Worm (Caenorhabditis elegans) whole organism, dauer: ENCODE measurements around the gene dgat-2.

Experiments used
- unc-62 ChIP-seq: sonication (generic microtip); optimal IDR thresholded peaks from 2 replicates; lab custom pipeline; 2017; ENCODE audit warnings: missing biosample characterization, missing genetic modification reagents, missing genetic modification characterization

The dgat-2 gene

ce11 chrV:17668531-17668930 is 8.4 kb downstream of the dgat-2 start, which contains the start of gene str-89:
str-89 (plus strand) TSS chrV:17668831.
- no peak for TF ChIP-seq unc-62 (GFP tag; lab: Kevin White, UChicago)

ce11 chrV:17673343-17673742 is 13.2 kb downstream of the dgat-2 start, which contains the start of gene str-93:
str-93 (minus strand) TSS chrV:17673443.
- no peak for TF ChIP-seq unc-62 (GFP tag; lab: Kevin White, UChicago)

- no peak for TF ChIP-seq unc-62 (GFP tag; lab: Kevin White, UChicago)
These were observed 16.4 kb downstream of the dgat-2 start, which contains the start of gene str-92 for ce11 chrV:17676553-17676952. str-92 (minus strand) TSS chrV:17676653.

DNA sequence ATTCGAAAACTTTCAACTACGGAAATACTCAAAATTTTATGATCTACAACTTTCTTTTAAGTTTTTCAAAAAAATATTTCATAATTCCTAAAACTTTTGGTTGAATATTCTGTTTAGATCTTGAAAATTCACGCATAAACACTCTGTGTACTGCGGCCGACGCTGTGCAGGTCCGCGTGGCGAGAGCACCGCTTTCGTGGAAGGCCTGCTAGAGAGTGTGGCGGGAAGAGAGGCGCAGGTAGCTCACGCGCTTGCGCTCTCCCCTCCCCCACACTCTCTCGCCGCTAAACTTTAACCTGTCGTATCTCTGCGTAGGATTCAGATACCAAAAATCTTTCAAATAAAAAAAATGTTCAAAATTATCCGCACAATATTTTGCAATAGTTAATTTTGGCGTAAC is 23.2 kb downstream of the dgat-2 start:
- TF ChIP-seq unc-62 (GFP tag; lab: Kevin White, UChicago) = no peak

DNA sequence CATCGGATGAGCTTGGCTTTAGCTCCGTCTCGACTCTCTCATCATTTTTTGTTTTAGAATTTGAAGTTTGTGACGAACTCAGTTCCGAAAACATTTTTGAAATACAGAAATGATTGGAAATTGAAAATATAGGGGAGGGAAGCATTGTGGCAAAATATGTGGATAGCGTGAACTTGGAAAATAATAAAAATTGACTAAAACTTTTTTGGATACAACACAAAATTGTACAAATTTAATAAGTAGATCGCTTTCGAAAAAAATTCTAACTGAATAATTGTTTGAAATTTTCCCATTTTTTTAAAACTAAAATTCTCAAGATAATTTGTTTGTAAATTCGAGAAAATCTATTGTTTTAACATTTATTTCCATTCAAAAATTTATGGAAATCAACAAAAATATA is 23.7 kb downstream of the dgat-2 start, which contains the start of gene F59A1.15:
TSS of gene F59A1.15 (minus strand) at position 101 of the 400 bp plus-strand sequence.
- TF ChIP-seq unc-62 (GFP tag; lab: Kevin White, UChicago) = no peak

ce11 chrV:17684857-17685256 is 24.8 kb downstream of the dgat-2 start, which contains the start of the genes F59A1.16 and F59A1.6:
F59A1.16 (minus strand) TSS chrV:17684957.
F59A1.6 (plus strand) TSS chrV:17685141.
- no peak for TF ChIP-seq unc-62 (GFP tag; lab: Kevin White, UChicago)

DNA sequence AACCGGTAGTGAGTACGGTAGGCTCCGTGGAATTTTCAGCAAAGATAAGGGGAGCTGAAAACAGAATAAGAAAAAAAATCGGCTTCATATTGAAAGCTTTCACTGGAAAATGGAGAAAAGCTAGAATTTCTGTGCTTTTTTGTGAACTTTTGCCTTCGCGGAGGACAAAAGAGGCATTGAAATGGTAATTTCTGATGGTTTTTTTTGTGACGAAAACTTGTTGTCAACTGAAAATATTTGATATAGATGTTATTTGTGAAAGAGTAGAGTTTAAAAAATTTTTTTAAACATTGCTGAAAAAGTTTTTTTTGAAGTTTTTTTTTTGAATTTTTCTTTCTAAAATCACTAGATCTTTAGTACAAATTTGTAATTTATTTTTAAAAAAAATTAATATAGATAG is 26.7 kb downstream of the dgat-2 start, which contains the start of gene F59A1.18:
TSS of gene F59A1.18 (minus strand) at position 101 of the 400 bp plus-strand sequence.
- TF ChIP-seq unc-62 (GFP tag; lab: Kevin White, UChicago) = no peak

DNA sequence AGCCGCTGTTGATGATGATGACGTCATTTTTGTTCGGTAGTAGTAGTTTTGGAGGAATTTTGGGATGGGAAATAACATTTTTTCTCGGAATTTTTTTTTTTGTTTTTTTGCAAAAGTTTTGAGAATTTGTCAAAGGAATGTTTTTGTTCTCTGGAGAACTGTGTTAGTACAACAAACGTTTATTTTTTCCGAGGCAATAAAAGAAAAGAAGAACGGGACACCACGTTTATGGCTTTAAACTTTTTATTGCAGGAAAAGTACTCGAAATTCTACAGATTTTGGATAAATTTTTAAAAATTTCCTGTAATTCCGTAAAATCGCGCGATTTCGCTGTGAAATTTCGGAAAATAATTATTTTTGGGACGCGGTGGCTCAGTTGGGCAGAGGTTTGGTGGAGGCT is 30.8 kb downstream of the dgat-2 start, which contains the start of gene F59A1.13:
TSS of gene F59A1.13 (minus strand) at position 101 of the 400 bp plus-strand sequence.
- no peak for TF ChIP-seq unc-62 (GFP tag; lab: Kevin White, UChicago)

- TF ChIP-seq unc-62 (GFP tag; lab: Kevin White, UChicago) = no peak
These were observed 34.2 kb downstream of the dgat-2 start for ce11 chrV:17694260-17694659.

ce11 chrV:17695802-17696201 is 35.7 kb downstream of the dgat-2 start, which contains the start of gene Y26G10.1:
Y26G10.1 (minus strand) TSS chrV:17695902.
- TF ChIP-seq unc-62 (GFP tag; lab: Kevin White, UChicago) = no peak

ce11 chrV:17696753-17697152 is 36.6 kb downstream of the dgat-2 start, which contains the start of gene spp-29:
spp-29 (minus strand) TSS chrV:17696853.
- no peak for TF ChIP-seq unc-62 (GFP tag; lab: Kevin White, UChicago)

DNA sequence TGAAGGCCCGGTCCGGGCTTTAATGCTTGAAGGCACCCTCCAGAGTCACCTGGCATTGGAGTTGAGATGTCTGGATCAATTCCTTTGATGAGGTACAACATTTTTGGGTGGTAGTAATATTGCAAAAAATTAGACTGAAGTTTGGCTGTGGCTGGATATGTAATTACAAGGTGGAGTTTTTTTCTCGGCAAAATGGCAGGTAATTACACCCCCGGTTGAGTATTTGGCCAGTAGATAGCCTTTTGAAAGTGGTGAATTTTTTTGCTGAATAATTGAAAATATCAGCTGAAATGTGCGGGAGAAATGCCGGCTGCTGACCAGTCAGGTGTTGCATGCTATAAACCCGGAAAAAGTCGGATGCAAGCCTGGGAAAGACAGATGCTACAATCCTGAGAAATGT is 39.0 kb downstream of the dgat-2 start, which contains the start of gene Y26G10.4:
TSS of gene Y26G10.4 (minus strand) at position 101 of the 400 bp plus-strand sequence.
- no peak for TF ChIP-seq unc-62 (GFP tag; lab: Kevin White, UChicago)

DNA sequence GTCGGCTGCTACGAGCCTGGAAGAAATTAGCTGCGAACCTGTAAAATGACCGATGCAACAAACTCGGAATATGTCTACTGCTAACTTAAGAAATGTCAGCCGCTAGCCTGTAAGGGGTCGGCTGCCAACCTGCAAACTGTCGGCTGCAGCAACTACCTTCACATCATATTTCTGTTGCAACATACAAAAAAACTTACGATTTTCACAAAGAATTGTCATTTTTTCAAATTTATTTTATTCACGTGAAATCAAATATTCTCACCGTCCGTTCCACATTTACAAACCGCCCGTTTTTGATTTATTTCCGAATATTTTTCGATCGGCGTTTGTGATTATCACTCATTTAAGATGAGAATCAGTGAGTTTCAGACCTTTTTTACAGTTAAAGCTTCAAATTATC is 39.6 kb downstream of the dgat-2 start, which contains the start of gene Y26G10.6:
TSS of gene Y26G10.6 (plus strand) at position 301 of the 400 bp plus-strand sequence.
- no peak for TF ChIP-seq unc-62 (GFP tag; lab: Kevin White, UChicago)

DNA sequence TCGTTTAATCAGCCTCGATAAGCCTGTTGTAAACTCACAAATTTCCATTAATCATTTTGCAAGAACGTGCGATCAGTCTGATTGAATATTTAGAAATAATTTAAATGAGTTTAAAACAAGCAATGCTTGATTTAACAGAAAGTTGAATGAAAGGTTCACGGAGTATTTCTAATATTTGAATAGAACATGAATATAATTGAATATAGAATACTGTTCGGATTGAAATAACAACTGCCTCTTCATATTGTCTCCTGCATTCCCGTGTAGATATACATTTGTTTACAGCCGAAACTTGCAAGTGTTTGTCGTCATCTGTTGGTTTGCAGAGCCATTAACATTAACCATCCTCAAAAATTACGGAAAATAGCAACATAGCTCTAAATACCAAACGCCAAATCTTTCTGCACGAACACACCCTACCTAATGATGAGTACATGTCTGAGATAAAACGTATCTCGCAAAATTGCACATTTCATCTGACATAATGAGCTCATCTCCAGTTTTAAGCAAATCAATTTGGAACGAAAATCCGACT is 40.7 kb downstream of the dgat-2 start, which contains the start of the genes Y26G10.5 and srh-32:
TSS of gene Y26G10.5 (minus strand) at position 101 of the 535 bp plus-strand sequence.
TSS of gene srh-32 (plus strand) at position 485 of the 535 bp plus-strand sequence.
- TF ChIP-seq unc-62 (GFP tag; lab: Kevin White, UChicago) = no peak

ce11 chrV:17705814-17706213 is 45.7 kb downstream of the dgat-2 start, which contains the start of gene W06D12.6:
W06D12.6 (plus strand) TSS chrV:17706114.
- TF ChIP-seq unc-62 (GFP tag; lab: Kevin White, UChicago) = no peak

- TF ChIP-seq unc-62 (GFP tag; lab: Kevin White, UChicago) = no peak
These were observed 46.2 kb downstream of the dgat-2 start for ce11 chrV:17706217-17706806.
